Worm (Caenorhabditis elegans) whole organism, midembryonic: ENCODE data around the gene F47G9.4.

Source experiments
- T22C8.4 ChIP-seq: fragments of 200-800 bp; sonication (Bioruptor generic); IDR thresholded peaks from 2 replicates; pipeline ENCODE4 v1.3.6; 2022; ENCODE audit warnings: missing genetic modification characterization, missing compliant biosample characterization
- med-1 ChIP-seq: sonication (generic microtip); optimal IDR thresholded peaks from 2 replicates; lab custom pipeline; 2017; ENCODE audit warnings: missing genetic modification characterization, mild to moderate bottlenecking, missing compliant biosample characterization, antibody characterized with exemption, missing genetic modification reagents; ENCODE audit not compliant: insufficient read depth
- ref-1 ChIP-seq: fragments of 200-800 bp; sonication (Bioruptor generic); conservative IDR thresholded peaks from 2 replicates; pipeline ENCODE4 v1.3.6; 2022; ENCODE audit warnings: missing genetic modification reagents, missing genetic modification characterization, missing compliant biosample characterization
- tab-1 ChIP-seq: fragments of 200-800 bp; sonication (Bioruptor generic); IDR thresholded peaks from 2 replicates; pipeline ENCODE4 v1.3.6; 2022; ENCODE audit warnings: missing genetic modification characterization, missing compliant biosample characterization
- ztf-23 ChIP-seq: fragments of 200-800 bp; sonication (Bioruptor generic); IDR thresholded peaks from 2 replicates; pipeline ENCODE4 v1.3.6; 2022; ENCODE audit warnings: missing genetic modification reagents, missing genetic modification characterization, missing compliant biosample characterization
- ztf-29 ChIP-seq: fragments of 200-800 bp; sonication (Bioruptor generic); IDR thresholded peaks from 2 replicates; pipeline ENCODE4 v1.3.6; 2022; ENCODE audit warnings: missing genetic modification reagents, missing genetic modification characterization, missing compliant biosample characterization

- TF ChIP-seq med-1 (GFP tag; lab: Kevin White, UChicago) = no peak
- no peak for TF ChIP-seq ztf-23
- no peak for TF ChIP-seq tab-1 (GFP tag; lab: Robert Waterston, UW)
- TF ChIP-seq T22C8.4 = no peak
- TF ChIP-seq ref-1 (GFP tag; lab: Robert Waterston, UW) = no peak
- no peak for TF ChIP-seq ztf-29 (GFP tag; lab: Robert Waterston, UW)
Observed at ce11 chrV:11299406-11299805, 22.2 kb downstream of the F47G9.4 start.
